Fruit fly (Drosophila melanogaster): ENCODE data around the gene CG16721.
A peak's percentile ranks its signal among the peaks of the same experiment; 100 is the strongest.

Gene CG16721

DNA sequence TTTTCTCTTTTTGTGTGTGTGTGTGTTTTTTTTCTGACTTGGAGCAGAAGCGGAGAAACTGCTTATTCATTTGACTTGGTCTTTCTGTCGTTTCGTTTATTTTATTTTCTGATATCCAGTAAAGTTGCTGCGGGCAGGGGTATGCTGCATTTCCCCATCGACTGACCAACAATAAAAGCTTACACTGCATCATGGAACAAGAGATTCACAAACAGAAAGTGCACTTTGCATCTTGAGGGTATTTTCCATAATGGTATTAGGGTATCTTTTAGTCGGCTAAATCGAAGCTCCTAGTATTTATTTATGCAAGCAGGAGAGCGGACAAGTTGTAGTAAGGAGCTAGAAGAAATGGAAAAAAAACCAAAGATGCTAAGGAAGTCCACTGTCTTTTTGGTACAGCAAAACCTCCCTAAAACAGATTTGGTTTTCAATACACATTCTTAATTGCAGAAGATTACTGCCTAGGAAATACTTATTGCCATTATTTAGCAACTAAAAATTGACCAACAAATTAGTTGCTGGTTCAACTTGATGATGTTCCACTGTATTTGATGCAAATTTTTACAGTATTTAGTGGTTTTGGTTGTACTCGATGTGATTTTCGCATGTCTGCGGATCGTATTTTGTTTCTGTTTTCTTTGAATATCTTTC lies 52.8 kb downstream of the CG16721 start (continued):
- TF ChIP-seq chinmo (GFP tag; IDR thresholded peaks at IDR 0.05; ENCODE audit: partially characterized antibody), result no peak
- no peak for TF ChIP-seq Sin3A (optimal IDR thresholded peaks at IDR 0.05)
- TF ChIP-seq CHES-1-like (GFP tag; optimal IDR thresholded peaks at IDR 0.05), result peak; percentile 14
- no peak for TF ChIP-seq HmgZ (tag; optimal IDR thresholded peaks at IDR 0.05)
- TF ChIP-seq az2 (GFP tag; optimal IDR thresholded peaks at IDR 0.05), result no peak
- no peak for TF ChIP-seq HHEX (GFP tag; optimal IDR thresholded peaks at IDR 0.05)
- TF ChIP-seq chif (GFP tag; optimal IDR thresholded peaks at IDR 0.05), result peak in 1 of 2 experiments; percentile 15
- no peak for TF ChIP-seq CG14965 (GFP tag; optimal IDR thresholded peaks at IDR 0.05; ENCODE audit: borderline replicate concordance)
- TF ChIP-seq Xbp1 (GFP tag; optimal IDR thresholded peaks at IDR 0.05), result no peak
- TF ChIP-seq CG1603 (tag; optimal IDR thresholded peaks at IDR 0.05), result peak; percentile 2
- TF ChIP-seq dpn (GFP tag; optimal IDR thresholded peaks at IDR 0.05), result peak in 1 of 2 experiments; percentile 10
- TF ChIP-seq kah (GFP tag; optimal IDR thresholded peaks at IDR 0.05), result no peak
- TF ChIP-seq ci (GFP tag; IDR thresholded peaks at IDR 0.05), result peak; percentile 36; the same call in 1 of the 3 replicates
- TF ChIP-seq peb (GFP tag; IDR thresholded peaks at IDR 0.05), result no peak
- TF ChIP-seq maf-S (GFP tag; optimal IDR thresholded peaks at IDR 0.05), result no peak
- TF ChIP-seq zfh1 (GFP tag; IDR thresholded peaks at IDR 0.05), result no peak
- peak; percentile 80 for TF ChIP-seq sens (GFP tag)
- peak; percentile 30 for TF ChIP-seq Sox102F (GFP tag; optimal IDR thresholded peaks at IDR 0.05)
